Worm (Caenorhabditis elegans): ENCODE results near the gene sre-38.

- no peak for TF ChIP-seq unc-55 (GFP tag; optimal IDR thresholded peaks at IDR 0.05)
- TF ChIP-seq sox-4 (tag; optimal IDR thresholded peaks at IDR 0.05) = no peak
- TF ChIP-seq hlh-13 (GFP tag; optimal IDR thresholded peaks at IDR 0.05) = no peak
- TF ChIP-seq hlh-30 (tag; optimal IDR thresholded peaks at IDR 0.05; ENCODE audit: insufficient read depth) = no peak
- no peak for TF ChIP-seq ttx-3 (tag; optimal IDR thresholded peaks at IDR 0.05)
- TF ChIP-seq nhr-11 (tag; optimal IDR thresholded peaks at IDR 0.05) = no peak
- TF ChIP-seq syd-9 (tag; optimal IDR thresholded peaks at IDR 0.05) = no peak
- no peak for TF ChIP-seq F13H6.1 (tag; optimal IDR thresholded peaks at IDR 0.05)
These were observed 45.4 kb downstream of the sre-38 start, which contains the start of gene ador-1 for ce11 chrII:12502784-12503183.

Measured in whole organism, late embryonic.